Worm (Caenorhabditis elegans) whole organism, L2 larva: ENCODE measurements around the gene C54F6.6.

ENCODE experiments used
- crh-2 ChIP-seq: sonication (generic microtip); optimal IDR thresholded peaks from 2 replicates; lab custom pipeline; 2017; ENCODE audit warnings: missing biosample characterization, missing genetic modification characterization
- egl-27 ChIP-seq: sonication (generic microtip); optimal IDR thresholded peaks from 3 replicates; lab custom pipeline; 2017; ENCODE audit warnings: missing biosample characterization, missing genetic modification reagents, missing genetic modification characterization
- lin-39 ChIP-seq: fragments of 150-350 bp; optimal IDR thresholded peaks from 2 replicates; lab custom pipeline; 2014; ENCODE audit warnings: missing biosample characterization, missing genetic modification reagents, missing genetic modification characterization
- nhr-11 ChIP-seq: fragments of 150-350 bp; optimal IDR thresholded peaks from 2 replicates; lab custom pipeline; 2014; ENCODE audit warnings: missing biosample characterization, missing genetic modification characterization
- peb-1 ChIP-seq: fragments of 150-350 bp; optimal IDR thresholded peaks from 2 replicates; lab custom pipeline; 2014; ENCODE audit warnings: missing biosample characterization, missing genetic modification characterization
- sem-4 ChIP-seq: fragments of 150-350 bp; optimal IDR thresholded peaks from 2 replicates; lab custom pipeline; 2014; ENCODE audit warnings: missing biosample characterization, missing genetic modification reagents, missing genetic modification characterization

DNA sequence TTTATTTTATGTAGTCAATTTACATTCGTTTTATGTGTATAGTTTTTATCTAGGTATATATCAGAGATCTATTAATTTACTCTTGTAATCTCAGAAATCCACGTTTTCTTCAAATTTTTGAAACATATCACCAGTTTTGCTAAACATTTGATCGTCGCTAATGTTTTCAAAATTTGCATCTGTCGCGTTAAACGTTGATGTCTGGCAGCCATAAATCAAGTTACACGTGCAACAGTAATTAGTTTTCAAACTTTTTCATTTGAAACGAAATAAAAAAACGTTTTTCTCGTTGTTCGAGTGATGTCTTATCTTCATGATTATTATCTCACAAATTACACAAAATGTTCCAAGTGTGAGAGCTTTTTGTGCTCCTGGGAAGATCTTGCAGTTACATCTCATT, 26.1 kb upstream of the C54F6.6 start, which contains the start of gene srh-79:
- TF ChIP-seq peb-1 (tag; lab: Kevin White, UChicago) (no peak), nhr-11 (tag; lab: Kevin White, UChicago) (no peak), crh-2 (tag; lab: Kevin White, UChicago) (no peak), lin-39 (no peak), egl-27 (tag; lab: Kevin White, UChicago) (no peak), sem-4 (no peak)
